Worm (Caenorhabditis elegans) whole organism, L3 larva: ENCODE results near the gene T13C5.6.

Source experiments
- R02D3.7 ChIP-seq: fragments of 150-350 bp; optimal IDR thresholded peaks from 2 replicates; lab custom pipeline; 2014; ENCODE audit warnings: missing biosample characterization, missing genetic modification characterization
- ZK546.5 ChIP-seq: sonication (generic microtip); optimal IDR thresholded peaks from 2 replicates; lab custom pipeline; 2017; ENCODE audit warnings: missing biosample characterization, missing genetic modification characterization
- aly-2 ChIP-seq: fragments of 150-350 bp; optimal IDR thresholded peaks from 2 replicates; lab custom pipeline; 2014; ENCODE audit warnings: missing biosample characterization, missing genetic modification characterization
- ama-1 ChIP-seq: fragments of 150-350 bp; optimal IDR thresholded peaks from 2 replicates; lab custom pipeline; 2018
- ceh-28 ChIP-seq: fragments of 150-350 bp; optimal IDR thresholded peaks from 2 replicates; lab custom pipeline; 2014; ENCODE audit warnings: missing biosample characterization, missing genetic modification reagents, missing genetic modification characterization
- ceh-82 ChIP-seq: fragments of 150-350 bp; optimal IDR thresholded peaks from 2 replicates; lab custom pipeline; 2014; ENCODE audit warnings: missing biosample characterization, missing genetic modification characterization
- ceh-9 ChIP-seq: sonication (generic microtip); optimal IDR thresholded peaks from 2 replicates; lab custom pipeline; 2018; ENCODE audit warnings: missing biosample characterization, missing genetic modification characterization
- daf-12 ChIP-seq: fragments of 150-350 bp; optimal IDR thresholded peaks from 2 replicates; lab custom pipeline; 2014; ENCODE audit warnings: missing biosample characterization, missing genetic modification reagents, missing genetic modification characterization
- egl-27 ChIP-seq: sonication (generic microtip); optimal IDR thresholded peaks from 4 replicates; lab custom pipeline; 2017; ENCODE audit warnings: missing biosample characterization, missing genetic modification reagents, missing genetic modification characterization
- egl-5 ChIP-seq: fragments of 150-350 bp; optimal IDR thresholded peaks from 2 replicates; lab custom pipeline; 2017; ENCODE audit warnings: missing biosample characterization, missing genetic modification reagents, missing genetic modification characterization, inconsistent platforms
- elt-2 ChIP-seq: sonication (generic microtip); optimal IDR thresholded peaks from 2 replicates; lab custom pipeline; 2016; ENCODE audit warnings: missing genetic modification reagents, mild to moderate bottlenecking, missing genetic modification characterization, missing compliant biosample characterization
- elt-3 ChIP-seq, 3 experiments: fragments of 150-350 bp in 1 of 3; sonication (generic microtip) in 2 of 3; optimal IDR thresholded peaks; 2 replicates in 2 of 3; 4 replicates in 1 of 3; lab custom pipeline; 2014 to 2017; ENCODE audit warnings: missing biosample characterization in 3 of 3, missing genetic modification characterization in 3 of 3
- eor-1 ChIP-seq, 2 experiments: fragments of 150-350 bp; optimal IDR thresholded peaks; 2 replicates each; lab custom pipeline; 2014 to 2018; ENCODE audit warnings: missing biosample characterization in 2 of 2, missing genetic modification characterization in 2 of 2
- fos-1 ChIP-seq: fragments of 150-350 bp; optimal IDR thresholded peaks from 2 replicates; lab custom pipeline; 2014; ENCODE audit warnings: missing biosample characterization, missing genetic modification characterization
- jun-1 ChIP-seq: fragments of 150-350 bp; optimal IDR thresholded peaks from 2 replicates; lab custom pipeline; 2014; ENCODE audit warnings: missing biosample characterization, missing genetic modification reagents, missing genetic modification characterization
- lin-15B ChIP-seq: fragments of 150-350 bp; optimal IDR thresholded peaks from 2 replicates; lab custom pipeline; 2014; ENCODE audit warnings: missing biosample characterization, missing genetic modification characterization
- lin-39 ChIP-seq: fragments of 150-350 bp; optimal IDR thresholded peaks from 2 replicates; lab custom pipeline; 2018; ENCODE audit warnings: missing biosample characterization, missing genetic modification reagents, missing genetic modification characterization
- lsy-12 ChIP-seq: sonication (generic microtip); optimal IDR thresholded peaks from 2 replicates; lab custom pipeline; 2016; ENCODE audit warnings: mild to moderate bottlenecking, missing genetic modification characterization, missing compliant biosample characterization
- mdl-1 ChIP-seq: fragments of 150-350 bp; optimal IDR thresholded peaks from 2 replicates; lab custom pipeline; 2014; ENCODE audit warnings: missing biosample characterization, missing genetic modification characterization
- mml-1 ChIP-seq: fragments of 150-350 bp; sonication (generic microtip); optimal IDR thresholded peaks from 3 replicates; lab custom pipeline; 2014; ENCODE audit warnings: missing biosample characterization, missing genetic modification characterization
- nfya-1 ChIP-seq: sonication (generic microtip); optimal IDR thresholded peaks from 2 replicates; lab custom pipeline; 2017; ENCODE audit warnings: missing genetic modification characterization, mild to moderate bottlenecking, missing compliant biosample characterization, antibody characterized with exemption, moderate library complexity; ENCODE audit not compliant: insufficient read depth
- nhr-11 ChIP-seq: fragments of 150-350 bp; optimal IDR thresholded peaks from 2 replicates; lab custom pipeline; 2014; ENCODE audit warnings: missing biosample characterization, missing genetic modification characterization
- nhr-12 ChIP-seq: fragments of 150-350 bp; optimal IDR thresholded peaks from 2 replicates; lab custom pipeline; 2014; ENCODE audit warnings: missing biosample characterization, missing genetic modification characterization
- nhr-23 ChIP-seq: fragments of 150-350 bp; optimal IDR thresholded peaks from 2 replicates; lab custom pipeline; 2014; ENCODE audit warnings: missing biosample characterization, missing genetic modification reagents, missing genetic modification characterization
- nhr-237 ChIP-seq: fragments of 150-350 bp; optimal IDR thresholded peaks from 2 replicates; lab custom pipeline; 2014; ENCODE audit warnings: missing biosample characterization, missing genetic modification characterization
- nhr-25 ChIP-seq: sonication (generic microtip); optimal IDR thresholded peaks from 2 replicates; lab custom pipeline; 2017; ENCODE audit warnings: missing biosample characterization, missing genetic modification characterization
- nhr-28 ChIP-seq: fragments of 150-350 bp; optimal IDR thresholded peaks from 2 replicates; lab custom pipeline; 2014; ENCODE audit warnings: missing biosample characterization, missing genetic modification characterization
- nhr-43 ChIP-seq: sonication (generic microtip); optimal IDR thresholded peaks from 2 replicates; lab custom pipeline; 2016; ENCODE audit warnings: mild to moderate bottlenecking, missing genetic modification characterization, missing compliant biosample characterization; ENCODE audit not compliant: poor library complexity, severe bottlenecking
- nhr-67 ChIP-seq: fragments of 150-350 bp; optimal IDR thresholded peaks from 2 replicates; lab custom pipeline; 2014; ENCODE audit warnings: missing biosample characterization, missing genetic modification characterization
- nhr-76 ChIP-seq: fragments of 150-350 bp; sonication (generic microtip); optimal IDR thresholded peaks from 5 replicates; lab custom pipeline; 2014; ENCODE audit warnings: missing biosample characterization, missing genetic modification characterization
- nhr-77 ChIP-seq: fragments of 150-350 bp; optimal IDR thresholded peaks from 2 replicates; lab custom pipeline; 2014; ENCODE audit warnings: missing biosample characterization, missing genetic modification characterization
- pha-4 ChIP-seq: fragments of 150-350 bp; optimal IDR thresholded peaks from 2 replicates; lab custom pipeline; 2014; ENCODE audit warnings: missing biosample characterization, missing genetic modification reagents, missing genetic modification characterization
- pqm-1 ChIP-seq: fragments of 150-350 bp; optimal IDR thresholded peaks from 2 replicates; lab custom pipeline; 2017; ENCODE audit warnings: missing biosample characterization, missing genetic modification characterization, inconsistent platforms
- sea-2 ChIP-seq: fragments of 150-350 bp; sonication (generic microtip); optimal IDR thresholded peaks from 4 replicates; lab custom pipeline; 2014; ENCODE audit warnings: missing biosample characterization, missing genetic modification reagents, missing genetic modification characterization
- snpc-4 ChIP-seq: fragments of 150-350 bp; optimal IDR thresholded peaks from 2 replicates; lab custom pipeline; 2014; ENCODE audit warnings: missing biosample characterization, missing genetic modification characterization
- tbx-2 ChIP-seq: sonication (generic microtip); optimal IDR thresholded peaks from 2 replicates; lab custom pipeline; 2016; ENCODE audit warnings: mild to moderate bottlenecking, missing genetic modification characterization, missing compliant biosample characterization
- unc-39 ChIP-seq: sonication (generic microtip); optimal IDR thresholded peaks from 4 replicates; lab custom pipeline; 2017; ENCODE audit warnings: missing biosample characterization, missing genetic modification characterization
- unc-62 ChIP-seq: fragments of 150-350 bp; sonication (generic microtip); optimal IDR thresholded peaks from 4 replicates; lab custom pipeline; 2014; ENCODE audit warnings: missing biosample characterization, missing genetic modification reagents, missing genetic modification characterization
- zag-1 ChIP-seq: fragments of 150-350 bp; optimal IDR thresholded peaks from 2 replicates; lab custom pipeline; 2014; ENCODE audit warnings: missing biosample characterization, missing genetic modification characterization
- ztf-11 ChIP-seq: fragments of 150-350 bp; optimal IDR thresholded peaks from 2 replicates; lab custom pipeline; 2014; ENCODE audit warnings: missing biosample characterization, missing genetic modification characterization
- ztf-4 ChIP-seq: fragments of 150-350 bp; optimal IDR thresholded peaks from 2 replicates; lab custom pipeline; 2014; ENCODE audit warnings: missing biosample characterization, missing genetic modification characterization

Gene T13C5.6

ce11 chrX:6253899-6254670 is 46.6 kb upstream of the T13C5.6 start (continued):
- no peak for TF ChIP-seq daf-12
- TF ChIP-seq nhr-43 (tag; lab: Kevin White, UChicago): peak; percentile 84
- TF ChIP-seq ztf-4 (tag; lab: Kevin White, UChicago): no peak
- TF ChIP-seq egl-27 (tag; lab: Kevin White, UChicago): no peak
- no peak for TF ChIP-seq fos-1
- TF ChIP-seq nhr-77 (tag; lab: Kevin White, UChicago): peak; percentile 30
- peak; percentile 37 for TF ChIP-seq tbx-2 (tag; lab: Kevin White, UChicago)

DNA sequence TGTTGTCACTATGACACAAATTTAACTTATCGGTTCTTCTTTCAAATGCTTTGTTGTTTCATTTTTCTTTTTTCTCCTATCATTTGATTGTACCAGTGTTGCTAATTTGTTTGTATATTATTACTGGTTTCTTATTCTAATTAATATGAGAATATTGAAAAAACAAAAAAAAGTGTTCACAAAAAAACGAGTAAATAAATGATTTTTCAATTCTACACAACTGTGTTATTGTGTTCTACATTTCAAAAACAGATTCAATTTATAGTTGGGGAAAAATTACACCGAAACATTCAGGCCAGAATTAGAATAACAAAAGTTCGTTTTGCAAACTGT is 46.0 kb upstream of the T13C5.6 start:
- TF ChIP-seq pha-4 (tag; lab: Kevin White, UChicago) (peak; percentile 68), elt-3 (tag; optimal IDR thresholded peaks at IDR 0.05; lab: Kevin White, UChicago) (no peak), fos-1 (peak; percentile 50)

ce11 chrX:6253160-6253559 is 45.7 kb upstream of the T13C5.6 start:
- TF ChIP-seq lin-15B (tag; lab: Kevin White, UChicago) (no peak), nhr-43 (tag; lab: Kevin White, UChicago) (peak; percentile 39), ama-1 (lab: Kevin White, UChicago) (peak; percentile 85)

- no peak for TF ChIP-seq sea-2
- no peak for TF ChIP-seq ceh-28 (tag; lab: Kevin White, UChicago)
- TF ChIP-seq ama-1 (lab: Kevin White, UChicago): peak; percentile 91
- TF ChIP-seq nhr-67 (tag; lab: Kevin White, UChicago): no peak
- no peak for TF ChIP-seq ceh-82 (tag; lab: Kevin White, UChicago)
- TF ChIP-seq, all 47 proteins: peak for 1
These were observed 45.3 kb upstream of the T13C5.6 start for ce11 chrX:6252752-6253151.

ce11 chrX:6251947-6252617 is 44.6 kb upstream of the T13C5.6 start:
- TF ChIP-seq zag-1 (tag; lab: Kevin White, UChicago): no peak
- TF ChIP-seq elt-2 (tag; lab: Kevin White, UChicago): peak; percentile 47
- no peak for TF ChIP-seq egl-27 (tag; lab: Kevin White, UChicago)
- no peak for TF ChIP-seq ceh-82 (tag; lab: Kevin White, UChicago)
- TF ChIP-seq nhr-25: no peak
- TF ChIP-seq ama-1 (lab: Kevin White, UChicago): peak; percentile 99
- peak; percentile 10 for TF ChIP-seq nhr-23 (tag; lab: Kevin White, UChicago)
- TF ChIP-seq daf-12: no peak
- peak; percentile 16 for TF ChIP-seq tbx-2 (tag; lab: Kevin White, UChicago)
- no peak for TF ChIP-seq nhr-237 (tag; lab: Kevin White, UChicago)
- no peak for TF ChIP-seq ztf-11 (tag; lab: Kevin White, UChicago)
- TF ChIP-seq jun-1 (tag; lab: Kevin White, UChicago): peak; percentile 6
- no peak for TF ChIP-seq nhr-67 (tag; lab: Kevin White, UChicago)
- TF ChIP-seq lsy-12 (tag; lab: Kevin White, UChicago): peak; percentile 82
- TF ChIP-seq lin-39 (tag; lab: Kevin White, UChicago): peak; percentile 28
- TF ChIP-seq fos-1: no peak
- TF ChIP-seq unc-39: no peak
- TF ChIP-seq elt-3 (tag; optimal IDR thresholded peaks at IDR 0.05; lab: Kevin White, UChicago): peak in 1 of 3 experiments; percentile 32
- no peak for TF ChIP-seq ceh-9 (tag; lab: Kevin White, UChicago)
- no peak for TF ChIP-seq lin-15B (tag; lab: Kevin White, UChicago)
- no peak for TF ChIP-seq snpc-4 (tag; lab: Kevin White, UChicago)
- peak; percentile 35 for TF ChIP-seq pqm-1 (tag; lab: Kevin White, UChicago)
- no peak for TF ChIP-seq sea-2
- TF ChIP-seq nhr-28: no peak
- no peak for TF ChIP-seq mml-1 (tag; lab: Kevin White, UChicago)
- no peak for TF ChIP-seq nhr-76 (tag; lab: Kevin White, UChicago)
- TF ChIP-seq pha-4 (tag; lab: Kevin White, UChicago): no peak
- peak; percentile 44 for TF ChIP-seq nfya-1 (tag; lab: Kevin White, UChicago)
- TF ChIP-seq eor-1 (tag; optimal IDR thresholded peaks at IDR 0.05; lab: Kevin White, UChicago): no peak
- TF ChIP-seq egl-5: no peak
- TF ChIP-seq nhr-77 (tag; lab: Kevin White, UChicago): no peak
- no peak for TF ChIP-seq nhr-12
- TF ChIP-seq nhr-11 (tag; lab: Kevin White, UChicago): no peak
- no peak for TF ChIP-seq ztf-4 (tag; lab: Kevin White, UChicago)
- TF ChIP-seq unc-62 (GFP tag; lab: Kevin White, UChicago): no peak
- no peak for TF ChIP-seq mdl-1
- TF ChIP-seq ZK546.5 (tag; lab: Kevin White, UChicago): no peak
- peak; percentile 22 for TF ChIP-seq R02D3.7 (tag; lab: Kevin White, UChicago)
- no peak for TF ChIP-seq aly-2 (tag; lab: Kevin White, UChicago)
